Fruit fly (Drosophila melanogaster): ENCODE data around the gene CIAPIN1.

The CIAPIN1 gene

dm6 chr2L:15039309-15039772 lies 680 bp upstream of the CIAPIN1 start (continued):
- no peak for TF ChIP-seq crc (GFP tag; optimal IDR thresholded peaks at IDR 0.05)
- TF ChIP-seq Xbp1 (GFP tag; optimal IDR thresholded peaks at IDR 0.05) = peak; percentile 41
- no peak for TF ChIP-seq CG16863 (GFP tag; optimal IDR thresholded peaks at IDR 0.05)
- TF ChIP-seq CG7556 (GFP tag; optimal IDR thresholded peaks at IDR 0.05) = no peak
- no peak for TF ChIP-seq fru (optimal IDR thresholded peaks at IDR 0.05)
- TF ChIP-seq Atf-2 (GFP tag; optimal IDR thresholded peaks at IDR 0.05) = no peak
- no peak for TF ChIP-seq scrt (GFP tag; optimal IDR thresholded peaks at IDR 0.05)
- TF ChIP-seq CG7745 (tag; optimal IDR thresholded peaks at IDR 0.05) = no peak
- TF ChIP-seq CG12769 (tag; optimal IDR thresholded peaks at IDR 0.05) = no peak
- TF ChIP-seq phol (tag; optimal IDR thresholded peaks at IDR 0.05) = peak; percentile 47
- TF ChIP-seq CG14965 (GFP tag; optimal IDR thresholded peaks at IDR 0.05; ENCODE audit: borderline replicate concordance) = no peak
- TF ChIP-seq CG33557 (GFP tag; optimal IDR thresholded peaks at IDR 0.05) = peak; percentile 0
- peak; percentile 44 for TF ChIP-seq lilli (GFP tag; optimal IDR thresholded peaks at IDR 0.05)
- peak; percentile 52; the same call in 1 of the 2 replicates for TF ChIP-seq CG11085 (GFP tag; IDR thresholded peaks at IDR 0.05)
- no peak for TF ChIP-seq run (tag; optimal IDR thresholded peaks at IDR 0.05)
- TF ChIP-seq CG34224 (GFP tag; IDR thresholded peaks at IDR 0.05; ENCODE audit: partially characterized antibody) = peak; percentile 75
- TF ChIP-seq CG6254 (GFP tag; optimal IDR thresholded peaks at IDR 0.05) = no peak
- no peak for TF ChIP-seq dan (GFP tag; IDR thresholded peaks at IDR 0.05)
- no peak for TF ChIP-seq ash1 (GFP tag; optimal IDR thresholded peaks at IDR 0.05)
- no peak for TF ChIP-seq CG7839 (tag; optimal IDR thresholded peaks at IDR 0.05)
- TF ChIP-seq ab (GFP tag; optimal IDR thresholded peaks at IDR 0.05) = no peak
- TF ChIP-seq Gug (GFP tag; IDR thresholded peaks at IDR 0.05) = peak; percentile 42; the same call in 1 of the 4 replicates
- no peak for TF ChIP-seq CG2712 (tag; optimal IDR thresholded peaks at IDR 0.05)
- peak; percentile 21 for TF ChIP-seq CG9437 (GFP tag; optimal IDR thresholded peaks at IDR 0.05)
- no peak for TF ChIP-seq BtbVII (GFP tag; optimal IDR thresholded peaks at IDR 0.05)
- TF ChIP-seq nerfin-2 (GFP tag; IDR thresholded peaks at IDR 0.05; ENCODE audit: partially characterized antibody) = peak; percentile 79
- peak; percentile 79 for TF ChIP-seq slbo (GFP tag; IDR thresholded peaks at IDR 0.05)
- TF ChIP-seq wek (GFP tag; optimal IDR thresholded peaks at IDR 0.05) = no peak
- TF ChIP-seq Fer1 (GFP tag; optimal IDR thresholded peaks at IDR 0.05) = no peak
- no peak for TF ChIP-seq pnt (GFP tag; optimal IDR thresholded peaks at IDR 0.05)
- no peak for TF ChIP-seq CG15073 (GFP tag; optimal IDR thresholded peaks at IDR 0.05)
- no peak for TF ChIP-seq Drgx (GFP tag; IDR thresholded peaks at IDR 0.05)
- TF ChIP-seq gcm2 (GFP tag; optimal IDR thresholded peaks at IDR 0.05) = no peak
- TF ChIP-seq CG13287 (GFP tag; IDR thresholded peaks at IDR 0.05; ENCODE audit: partially characterized antibody) = peak; percentile 81
- no peak for TF ChIP-seq CrebB (tag; optimal IDR thresholded peaks at IDR 0.05)
- TF ChIP-seq CG11456 (GFP tag; IDR thresholded peaks at IDR 0.05) = no peak; the same call in none of the 3 replicates
- TF ChIP-seq Myb (GFP tag; optimal IDR thresholded peaks at IDR 0.05) = peak; percentile 19
- no peak for TF ChIP-seq yki (optimal IDR thresholded peaks at IDR 0.05)
- no peak for TF ChIP-seq sim (GFP tag; IDR thresholded peaks at IDR 0.05)
- no peak for TF ChIP-seq Stat92E (GFP tag; optimal IDR thresholded peaks at IDR 0.05)
- no peak for TF ChIP-seq repo (GFP tag; optimal IDR thresholded peaks at IDR 0.05)
- TF ChIP-seq corto (GFP tag; optimal IDR thresholded peaks at IDR 0.05) = no peak
- peak; percentile 94 for TF ChIP-seq Dref (GFP tag; IDR thresholded peaks at IDR 0.05)
- no peak for TF ChIP-seq pan (optimal IDR thresholded peaks at IDR 0.05)
- no peak for TF ChIP-seq pan (GFP tag; optimal IDR thresholded peaks at IDR 0.05 in 1 of 2, IDR thresholded peaks at IDR 0.05 in 1 of 2)
- no peak for TF ChIP-seq CG9797 (GFP tag; optimal IDR thresholded peaks at IDR 0.05)
- peak; percentile 45; the same call in 1 of the 2 replicates for TF ChIP-seq CG11247 (GFP tag; IDR thresholded peaks at IDR 0.05)
- no peak for TF ChIP-seq Meics (GFP tag; optimal IDR thresholded peaks at IDR 0.05)
- no peak for TF ChIP-seq fd96Cb (tag; optimal IDR thresholded peaks at IDR 0.05)
- TF ChIP-seq mirr (GFP tag; optimal IDR thresholded peaks at IDR 0.05) = no peak
- TF ChIP-seq Hr39 (optimal IDR thresholded peaks at IDR 0.05) = no peak
- TF ChIP-seq Fer2 (tag; optimal IDR thresholded peaks at IDR 0.05) = no peak
